Worm (Caenorhabditis elegans): Measurements from ENCODE around the gene ZC250.2.

Gene ZC250.2

ce11 chrV:5821451-5822143 lies 29.5 kb downstream of the ZC250.2 start:
- TF ChIP-seq lin-15B (tag; optimal IDR thresholded peaks at IDR 0.05): no peak
- TF ChIP-seq cey-2 (tag; optimal IDR thresholded peaks at IDR 0.05; ENCODE audit: borderline replicate concordance, insufficient read depth): no peak
- no peak for TF ChIP-seq dpl-1 (GFP tag; optimal IDR thresholded peaks at IDR 0.05)
- no peak for TF ChIP-seq ama-1 (optimal IDR thresholded peaks at IDR 0.05)
- no peak for TF ChIP-seq zfp-2 (tag; optimal IDR thresholded peaks at IDR 0.05)
- TF ChIP-seq lsy-2 (tag; optimal IDR thresholded peaks at IDR 0.05): no peak
- TF ChIP-seq nhr-111 (GFP tag; optimal IDR thresholded peaks at IDR 0.05): no peak
- no peak for TF ChIP-seq nhr-42 (GFP tag; IDR thresholded peaks at IDR 0.05)
- TF ChIP-seq nhr-76 (tag; optimal IDR thresholded peaks at IDR 0.05): no peak
- no peak for TF ChIP-seq saeg-2 (GFP tag; IDR thresholded peaks at IDR 0.05)
- no peak for TF ChIP-seq tag-97 (GFP tag; IDR thresholded peaks at IDR 0.05)
- no peak for TF ChIP-seq php-3 (GFP tag; IDR thresholded peaks at IDR 0.05)
- TF ChIP-seq sdz-12 (GFP tag; optimal IDR thresholded peaks at IDR 0.05): no peak
- no peak for TF ChIP-seq Y5F2A.4 (GFP tag; optimal IDR thresholded peaks at IDR 0.05)
- TF ChIP-seq nhr-28 (tag; optimal IDR thresholded peaks at IDR 0.05): no peak
- peak; percentile 7 for TF ChIP-seq aha-1 (tag)
- TF ChIP-seq daf-19 (GFP tag; conservative IDR thresholded peaks at IDR 0.05): no peak
- TF ChIP-seq ceh-32 (tag; optimal IDR thresholded peaks at IDR 0.05; ENCODE audit: poor library complexity): no peak
- no peak for TF ChIP-seq daf-12 (tag; optimal IDR thresholded peaks at IDR 0.05)
- no peak for TF ChIP-seq hmg-1.1 (GFP tag; IDR thresholded peaks at IDR 0.05)
- no peak for TF ChIP-seq tra-1 (GFP tag; IDR thresholded peaks at IDR 0.05)
- no peak for TF ChIP-seq ctbp-1 (GFP tag; IDR thresholded peaks at IDR 0.05)
- TF ChIP-seq daf-16 (GFP tag; optimal IDR thresholded peaks at IDR 0.05): no peak
- TF ChIP-seq daf-16 (tag; optimal IDR thresholded peaks at IDR 0.05): peak; percentile 43
- no peak for TF ChIP-seq lin-39 (tag; optimal IDR thresholded peaks at IDR 0.05)
- TF ChIP-seq nhr-237 (tag; optimal IDR thresholded peaks at IDR 0.05): no peak
- TF ChIP-seq lin-38 (GFP tag; IDR thresholded peaks at IDR 0.05): no peak
- no peak for TF ChIP-seq Y48G9A.11 (GFP tag; IDR thresholded peaks at IDR 0.05)
- no peak for TF ChIP-seq hif-1 (tag; optimal IDR thresholded peaks at IDR 0.05)
- TF ChIP-seq ceh-44 (GFP tag; IDR thresholded peaks at IDR 0.05): no peak
- no peak for TF ChIP-seq nhr-25 (tag; optimal IDR thresholded peaks at IDR 0.05; ENCODE audit: borderline replicate concordance, insufficient read depth)
- no peak for TF ChIP-seq arid-1 (GFP tag; conservative IDR thresholded peaks at IDR 0.05)
- no peak for TF ChIP-seq mes-2 (tag; optimal IDR thresholded peaks at IDR 0.05; ENCODE audit: poor library complexity, severe bottlenecking)
- TF ChIP-seq madf-9 (GFP tag; conservative IDR thresholded peaks at IDR 0.05): no peak
- TF ChIP-seq F49E8.2 (tag; optimal IDR thresholded peaks at IDR 0.05; ENCODE audit: borderline replicate concordance): no peak
- TF ChIP-seq ceh-28 (tag; optimal IDR thresholded peaks at IDR 0.05): no peak
- no peak for TF ChIP-seq jun-1 (tag; optimal IDR thresholded peaks at IDR 0.05)
- TF ChIP-seq daf-8 (GFP tag; IDR thresholded peaks at IDR 0.05): no peak
- no peak for TF ChIP-seq lir-3 (tag; optimal IDR thresholded peaks at IDR 0.05)
- TF ChIP-seq gei-8 (GFP tag; optimal IDR thresholded peaks at IDR 0.05): no peak
- TF ChIP-seq duxl-1 (tag; optimal IDR thresholded peaks at IDR 0.05; ENCODE audit: poor library complexity): no peak
- TF ChIP-seq dmd-8 (GFP tag; IDR thresholded peaks at IDR 0.05): no peak
- no peak for TF ChIP-seq D1046.2 (GFP tag; IDR thresholded peaks at IDR 0.05)
- TF ChIP-seq rbr-2 (tag; optimal IDR thresholded peaks at IDR 0.05): no peak
- no peak for TF ChIP-seq attf-4 (tag; optimal IDR thresholded peaks at IDR 0.05)
- no peak for TF ChIP-seq F44E2.7 (GFP tag; IDR thresholded peaks at IDR 0.05)
- TF ChIP-seq snpc-1.2 (GFP tag; IDR thresholded peaks at IDR 0.05): no peak
- TF ChIP-seq egl-43 (GFP tag; IDR thresholded peaks at IDR 0.05): no peak
- TF ChIP-seq fkh-10 (GFP tag; optimal IDR thresholded peaks at IDR 0.05): no peak
- TF ChIP-seq mdt-29 (GFP tag; IDR thresholded peaks at IDR 0.05): no peak
- TF ChIP-seq mxl-3 (GFP tag; optimal IDR thresholded peaks at IDR 0.05): no peak
